Worm (Caenorhabditis elegans) whole organism, mixed stage, embryonic: ENCODE results near the gene cpr-9.

Experiments
- bed-3 ChIP-seq: fragments of 200-800 bp; sonication (Bioruptor generic); optimal IDR thresholded peaks from 3 replicates; lab custom pipeline; 2018; ENCODE audit warnings: mild to moderate bottlenecking, missing genetic modification characterization, moderate library complexity, missing compliant biosample characterization
- blmp-1 ChIP-seq: fragments of 150-350 bp; optimal IDR thresholded peaks from 2 replicates; lab custom pipeline; 2014; ENCODE audit warnings: missing biosample characterization, missing genetic modification characterization
- ces-1 ChIP-seq: fragments of 150-350 bp; optimal IDR thresholded peaks from 2 replicates; lab custom pipeline; 2014; ENCODE audit warnings: missing biosample characterization, missing genetic modification reagents, missing genetic modification characterization
- lin-13 ChIP-seq: fragments of 150-350 bp; optimal IDR thresholded peaks from 2 replicates; lab custom pipeline; 2014; ENCODE audit warnings: missing biosample characterization, missing genetic modification characterization
- mls-2 ChIP-seq: sonication (generic microtip); optimal IDR thresholded peaks from 2 replicates; lab custom pipeline; 2016; ENCODE audit warnings: mild to moderate bottlenecking, missing genetic modification characterization, moderate library complexity, missing compliant biosample characterization
- nhr-237 ChIP-seq: fragments of 150-350 bp; optimal IDR thresholded peaks from 2 replicates; lab custom pipeline; 2014; ENCODE audit warnings: missing biosample characterization, missing genetic modification characterization
- pha-4 ChIP-seq: fragments of 150-350 bp; optimal IDR thresholded peaks from 2 replicates; lab custom pipeline; 2018; ENCODE audit warnings: missing biosample characterization, missing genetic modification reagents, missing genetic modification characterization
- snpc-4 ChIP-seq: fragments of 150-350 bp; optimal IDR thresholded peaks from 2 replicates; lab custom pipeline; 2014; ENCODE audit warnings: missing biosample characterization, missing genetic modification characterization
- unc-39 ChIP-seq: fragments of 150-350 bp; optimal IDR thresholded peaks from 2 replicates; lab custom pipeline; 2014; ENCODE audit warnings: missing biosample characterization, missing genetic modification characterization
- zip-8 ChIP-seq: fragments of 150-350 bp; optimal IDR thresholded peaks from 2 replicates; lab custom pipeline; 2014; ENCODE audit warnings: missing biosample characterization, missing genetic modification characterization
- ztf-11 ChIP-seq: fragments of 150-350 bp; optimal IDR thresholded peaks from 2 replicates; lab custom pipeline; 2014; ENCODE audit warnings: missing biosample characterization, missing genetic modification characterization

ce11 chrV:12032060-12032459 is 29.2 kb downstream of the cpr-9 start, which contains the start of gene pkc-1:
- TF ChIP-seq mls-2 = no peak
- no peak for TF ChIP-seq unc-39 (tag; lab: Kevin White, UChicago)
- TF ChIP-seq pha-4 (tag; lab: Kevin White, UChicago) = no peak
- TF ChIP-seq bed-3 (GFP tag; lab: Kevin White, UChicago) = no peak
- TF ChIP-seq blmp-1 (tag; lab: Kevin White, UChicago) = no peak
- no peak for TF ChIP-seq snpc-4 (tag; lab: Kevin White, UChicago)
- no peak for TF ChIP-seq zip-8 (tag; lab: Kevin White, UChicago)
- TF ChIP-seq ztf-11 = no peak
- TF ChIP-seq ces-1 = no peak
- TF ChIP-seq lin-13 (tag; lab: Kevin White, UChicago) = no peak
- TF ChIP-seq nhr-237 = no peak
